Fruit fly (Drosophila melanogaster) whole organism, pupa: Measurements from ENCODE around the gene CG1582.
A peak's percentile ranks its signal among the peaks of the same experiment; 100 is the strongest.

ENCODE experiments used
- CG10348 ChIP-seq: fragments of 200-800 bp; sonication (Bioruptor generic); IDR thresholded peaks from 2 replicates; pipeline ENCODE4 v1.3.6; 2022; ENCODE audit warnings: missing biosample characterization, missing genetic modification characterization
- CG12605 ChIP-seq: fragments of 200-800 bp; sonication (Bioruptor generic); IDR thresholded peaks from 2 replicates; pipeline ENCODE4 v1.3.6; 2022; ENCODE audit warnings: missing biosample characterization, missing genetic modification characterization
- CG13204 ChIP-seq: fragments of 200-800 bp; sonication (Bioruptor generic); optimal IDR thresholded peaks from 2 replicates; lab custom pipeline; 2018; ENCODE audit warnings: missing biosample characterization, mild to moderate bottlenecking, missing genetic modification characterization, moderate library complexity
- CG14655 ChIP-seq: fragments of 200-800 bp; sonication (Bioruptor generic); optimal IDR thresholded peaks from 3 replicates; lab custom pipeline; 2017; ENCODE audit warnings: mild to moderate bottlenecking, missing biosample characterization, missing genetic modification reagents, missing genetic modification characterization
- CG15710 ChIP-seq: fragments of 200-800 bp; sonication (Bioruptor generic); optimal IDR thresholded peaks from 2 replicates; lab custom pipeline; 2018; ENCODE audit warnings: missing biosample characterization, mild to moderate bottlenecking, missing genetic modification characterization, moderate library complexity
- CG17806 ChIP-seq: fragments of 200-800 bp; sonication (Bioruptor generic); optimal IDR thresholded peaks from 2 replicates; lab custom pipeline; 2018; ENCODE audit warnings: missing biosample characterization, mild to moderate bottlenecking, missing genetic modification characterization, moderate library complexity
- CG32121 ChIP-seq: fragments of 200-800 bp; sonication (Bioruptor generic); IDR thresholded peaks from 2 replicates; pipeline ENCODE4 v1.3.6; 2022; ENCODE audit warnings: missing biosample characterization, missing genetic modification characterization
- CG34367 ChIP-seq: fragments of 200-800 bp; sonication (Bioruptor generic); optimal IDR thresholded peaks from 2 replicates; lab custom pipeline; 2018; ENCODE audit warnings: missing biosample characterization, mild to moderate bottlenecking, missing genetic modification characterization
- CG4496 ChIP-seq: fragments of 200-800 bp; sonication (Bioruptor generic); IDR thresholded peaks from 3 replicates; pipeline ENCODE4 v1.3.6; 2022; ENCODE audit warnings: missing biosample characterization, missing genetic modification characterization
- CG8159 ChIP-seq: fragments of 200-800 bp; sonication (Bioruptor generic); optimal IDR thresholded peaks from 3 replicates; lab custom pipeline; 2018; ENCODE audit warnings: missing biosample characterization, mild to moderate bottlenecking, missing genetic modification characterization, moderate library complexity
- CG8301 ChIP-seq: fragments of 200-800 bp; sonication (Bioruptor generic); optimal IDR thresholded peaks from 2 replicates; lab custom pipeline; 2018; ENCODE audit warnings: missing biosample characterization, mild to moderate bottlenecking, missing genetic modification characterization
- CG9948 ChIP-seq: fragments of 200-800 bp; sonication (Bioruptor generic); optimal IDR thresholded peaks from 2 replicates; lab custom pipeline; 2018; ENCODE audit warnings: missing biosample characterization, mild to moderate bottlenecking, missing genetic modification characterization, moderate library complexity
- D1 ChIP-seq: fragments of 200-800 bp; sonication (Bioruptor generic); optimal IDR thresholded peaks from 2 replicates; lab custom pipeline; 2018; ENCODE audit warnings: missing biosample characterization, mild to moderate bottlenecking, missing genetic modification characterization, moderate library complexity
- EcR ChIP-seq: fragments of 200-800 bp; sonication (Bioruptor generic); optimal IDR thresholded peaks from 3 replicates; lab custom pipeline; 2019; ENCODE audit warnings: missing biosample characterization, missing genetic modification characterization, mild to moderate bottlenecking, moderate library complexity, missing genetic modification reagents
- Ets98B ChIP-seq: fragments of 200-800 bp; sonication (Bioruptor generic); IDR thresholded peaks from 2 replicates; pipeline ENCODE4 v1.3.6; 2022; ENCODE audit warnings: missing biosample characterization, missing genetic modification characterization
- Pif1A ChIP-seq: fragments of 200-800 bp; sonication (Bioruptor generic); optimal IDR thresholded peaks from 3 replicates; lab custom pipeline; 2016; ENCODE audit warnings: missing biosample characterization, missing genetic modification characterization
- Pif1B ChIP-seq: fragments of 200-800 bp; sonication (Bioruptor generic); optimal IDR thresholded peaks from 3 replicates; lab custom pipeline; 2016; ENCODE audit warnings: missing biosample characterization, missing genetic modification characterization
- Snoo ChIP-seq: fragments of 200-800 bp; sonication (Bioruptor generic); optimal IDR thresholded peaks from 3 replicates; lab custom pipeline; 2017; ENCODE audit warnings: missing biosample characterization, mild to moderate bottlenecking, missing genetic modification characterization, inconsistent platforms
- fd96Ca ChIP-seq: fragments of 200-800 bp; sonication (Bioruptor generic); IDR thresholded peaks from 3 replicates; pipeline ENCODE4 v1.3.6; 2022; ENCODE audit warnings: missing biosample characterization, missing genetic modification characterization
- gl ChIP-seq: fragments of 200-800 bp; sonication (Bioruptor generic); optimal IDR thresholded peaks from 2 replicates; lab custom pipeline; 2018; ENCODE audit warnings: missing biosample characterization, mild to moderate bottlenecking, missing genetic modification characterization
- rn ChIP-seq: fragments of 200-800 bp; sonication (Bioruptor generic); IDR thresholded peaks from 2 replicates; pipeline ENCODE4 v1.3.6; 2022; ENCODE audit warnings: missing biosample characterization, missing genetic modification characterization

The CG1582 gene

dm6 chrX:10905047-10905446 lies 5.9 kb upstream of the CG1582 start:
- no peak for TF ChIP-seq CG34367 (tag; lab: Kevin White, UChicago)
- peak; percentile 7 for TF ChIP-seq CG15710 (tag; lab: Kevin White, UChicago)
- no peak for TF ChIP-seq CG13204 (GFP tag; lab: Kevin White, UChicago)
- no peak for TF ChIP-seq CG32121 (GFP tag; lab: Robert Waterston, UW)
- TF ChIP-seq CG9948 (tag; lab: Kevin White, UChicago), result peak; percentile 11
- no peak for TF ChIP-seq CG17806
- TF ChIP-seq CG4496, result no peak
- no peak for TF ChIP-seq gl (tag; lab: Kevin White, UChicago)
- TF ChIP-seq EcR (GFP tag; lab: Kevin White, UChicago), result no peak
- peak; percentile 24 for TF ChIP-seq Pif1B
- no peak for TF ChIP-seq Ets98B (GFP tag; lab: Robert Waterston, UW)
- no peak for TF ChIP-seq CG12605 (GFP tag; lab: Robert Waterston, UW)
- TF ChIP-seq Snoo (tag; lab: Kevin White, UChicago), result peak; percentile 18
- TF ChIP-seq Pif1A (GFP tag; lab: Kevin White, UChicago), result peak; percentile 19
- no peak for TF ChIP-seq CG10348 (GFP tag; lab: Robert Waterston, UW)
- TF ChIP-seq CG14655 (GFP tag; lab: Kevin White, UChicago), result peak; percentile 38
- TF ChIP-seq CG8301 (tag; lab: Kevin White, UChicago), result no peak
- TF ChIP-seq D1 (tag; lab: Kevin White, UChicago), result no peak
- TF ChIP-seq fd96Ca (GFP tag; lab: Robert Waterston, UW), result no peak
- TF ChIP-seq CG8159 (tag; lab: Kevin White, UChicago), result peak; percentile 35
- no peak for TF ChIP-seq rn (GFP tag; lab: Robert Waterston, UW)
- TF ChIP-seq, all 21 proteins: peak for 7

dm6 chrX:10899665-10900064 lies 563 bp upstream of the CG1582 start, which contains the start of gene CG15208:
Gene CG15208 (plus strand): TSS chrX:10899965.
- TF ChIP-seq CG8301 (tag; lab: Kevin White, UChicago), result no peak
- TF ChIP-seq CG15710 (tag; lab: Kevin White, UChicago), result no peak
- TF ChIP-seq CG14655 (GFP tag; lab: Kevin White, UChicago), result no peak
- TF ChIP-seq CG10348 (GFP tag; lab: Robert Waterston, UW), result no peak
- TF ChIP-seq fd96Ca (GFP tag; lab: Robert Waterston, UW), result no peak
- TF ChIP-seq D1 (tag; lab: Kevin White, UChicago), result no peak
- no peak for TF ChIP-seq gl (tag; lab: Kevin White, UChicago)
- no peak for TF ChIP-seq CG34367 (tag; lab: Kevin White, UChicago)
- no peak for TF ChIP-seq Snoo (tag; lab: Kevin White, UChicago)
- TF ChIP-seq CG17806, result no peak
- TF ChIP-seq CG12605 (GFP tag; lab: Robert Waterston, UW), result no peak
- TF ChIP-seq EcR (GFP tag; lab: Kevin White, UChicago), result no peak
- no peak for TF ChIP-seq CG13204 (GFP tag; lab: Kevin White, UChicago)
- TF ChIP-seq CG4496, result no peak
- TF ChIP-seq, all 21 proteins: peak for 0

- TF ChIP-seq CG8159 (tag; lab: Kevin White, UChicago) (peak; percentile 29), fd96Ca (GFP tag; lab: Robert Waterston, UW) (no peak), CG15710 (tag; lab: Kevin White, UChicago) (no peak), CG14655 (GFP tag; lab: Kevin White, UChicago) (peak; percentile 17)
These were observed 5.9 kb downstream of the CG1582 start for dm6 chrX:10893208-10893607.

dm6 chrX:10891150-10891549 lies 8.0 kb downstream of the CG1582 start, which contains the start of gene Ork1:
Gene Ork1 (minus strand): TSS chrX:10891250.
- TF ChIP-seq CG8301 (tag; lab: Kevin White, UChicago), result no peak
- TF ChIP-seq Pif1A (GFP tag; lab: Kevin White, UChicago), result no peak
- TF ChIP-seq, all 21 proteins: peak for 0

- TF ChIP-seq CG13204 (GFP tag; lab: Kevin White, UChicago), result no peak
- TF ChIP-seq Snoo (tag; lab: Kevin White, UChicago), result no peak
- TF ChIP-seq CG12605 (GFP tag; lab: Robert Waterston, UW), result no peak
- no peak for TF ChIP-seq Pif1A (GFP tag; lab: Kevin White, UChicago)
- TF ChIP-seq gl (tag; lab: Kevin White, UChicago), result no peak
- TF ChIP-seq rn (GFP tag; lab: Robert Waterston, UW), result no peak
- TF ChIP-seq CG8159 (tag; lab: Kevin White, UChicago), result no peak
- no peak for TF ChIP-seq D1 (tag; lab: Kevin White, UChicago)
- no peak for TF ChIP-seq CG10348 (GFP tag; lab: Robert Waterston, UW)
- no peak for TF ChIP-seq Pif1B
- TF ChIP-seq fd96Ca (GFP tag; lab: Robert Waterston, UW), result no peak
- no peak for TF ChIP-seq CG4496
- no peak for TF ChIP-seq CG8301 (tag; lab: Kevin White, UChicago)
- no peak for TF ChIP-seq CG15710 (tag; lab: Kevin White, UChicago)
- TF ChIP-seq CG17806, result no peak
- no peak for TF ChIP-seq CG32121 (GFP tag; lab: Robert Waterston, UW)
- TF ChIP-seq CG9948 (tag; lab: Kevin White, UChicago), result no peak
- TF ChIP-seq CG14655 (GFP tag; lab: Kevin White, UChicago), result no peak
- no peak for TF ChIP-seq Ets98B (GFP tag; lab: Robert Waterston, UW)
- no peak for TF ChIP-seq EcR (GFP tag; lab: Kevin White, UChicago)
- TF ChIP-seq, all 21 proteins: peak for 0
These were observed 9.0 kb downstream of the CG1582 start for dm6 chrX:10889955-10890617.
